Worm (Caenorhabditis elegans): Measurements from ENCODE around the gene best-12.

best-12 gene

ce11 chrV:16049177-16049576, at the start of gene best-12:
best-12 (plus strand) TSS chrV:16049477.
- no peak for TF ChIP-seq sdc-2 (tag; optimal IDR thresholded peaks at IDR 0.05)
- no peak for TF ChIP-seq fkh-6 (tag; optimal IDR thresholded peaks at IDR 0.05)
- TF ChIP-seq C38D4.7 (GFP tag; optimal IDR thresholded peaks at IDR 0.05): no peak
- TF ChIP-seq ets-4 (tag; optimal IDR thresholded peaks at IDR 0.05): no peak
- TF ChIP-seq pag-3 (tag; optimal IDR thresholded peaks at IDR 0.05; ENCODE audit: borderline replicate concordance): no peak
- no peak for TF ChIP-seq syd-9 (tag; optimal IDR thresholded peaks at IDR 0.05)
- TF ChIP-seq hlh-30 (tag; optimal IDR thresholded peaks at IDR 0.05; ENCODE audit: insufficient read depth): no peak
- no peak for TF ChIP-seq hlh-6 (tag; optimal IDR thresholded peaks at IDR 0.05)
- no peak for TF ChIP-seq pha-2 (tag; optimal IDR thresholded peaks at IDR 0.05)
- TF ChIP-seq nhr-11 (tag; optimal IDR thresholded peaks at IDR 0.05): no peak
- TF ChIP-seq pax-1 (tag; optimal IDR thresholded peaks at IDR 0.05): no peak
- no peak for TF ChIP-seq T23F11.4 (GFP tag; optimal IDR thresholded peaks at IDR 0.05)
- TF ChIP-seq C08G9.2 (tag; optimal IDR thresholded peaks at IDR 0.05): no peak
- no peak for TF ChIP-seq unc-42 (tag; optimal IDR thresholded peaks at IDR 0.05)
- no peak for TF ChIP-seq madf-2 (tag; optimal IDR thresholded peaks at IDR 0.05)
- no peak for TF ChIP-seq ref-2 (tag; optimal IDR thresholded peaks at IDR 0.05)
- TF ChIP-seq ceh-2 (tag; optimal IDR thresholded peaks at IDR 0.05): no peak
- no peak for TF ChIP-seq ceh-30 (tag; optimal IDR thresholded peaks at IDR 0.05)
- no peak for TF ChIP-seq ceh-19 (GFP tag; optimal IDR thresholded peaks at IDR 0.05)
- TF ChIP-seq lin-11 (tag; optimal IDR thresholded peaks at IDR 0.05): no peak

ce11 chrV:16000433-16000832, 48.8 kb upstream of the best-12 start, which contains the start of gene nhr-50:
nhr-50 (minus strand) TSS chrV:16000631.
- peak; percentile 15 for TF ChIP-seq hlh-30 (tag; optimal IDR thresholded peaks at IDR 0.05; ENCODE audit: insufficient read depth)
- no peak for TF ChIP-seq ceh-2 (tag; optimal IDR thresholded peaks at IDR 0.05)

DNA sequence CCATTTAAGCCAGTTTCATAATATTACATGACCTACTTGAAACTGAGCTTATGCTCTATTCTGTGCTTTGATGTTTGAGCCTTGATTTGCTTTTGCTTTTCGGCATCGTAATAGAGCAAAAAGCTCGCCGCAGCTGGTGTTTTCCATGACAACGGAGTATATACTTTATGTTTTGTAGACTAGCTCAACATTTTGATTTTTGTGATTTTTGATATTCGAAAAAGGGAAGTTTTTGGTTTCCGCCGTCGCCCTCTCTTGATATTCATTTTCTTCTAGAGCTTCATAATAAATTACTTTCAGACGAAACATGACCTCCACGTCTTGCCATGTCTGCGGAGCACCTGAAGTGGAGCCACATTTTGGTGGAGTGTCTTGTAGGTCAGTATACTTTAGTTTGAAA, 47.0 kb upstream of the best-12 start, which contains the start of gene nhr-63:
Gene nhr-63 (plus strand): TSS at position 301 of the 400 bp plus-strand sequence.
- no peak for TF ChIP-seq pqm-1 (tag; optimal IDR thresholded peaks at IDR 0.05)

DNA sequence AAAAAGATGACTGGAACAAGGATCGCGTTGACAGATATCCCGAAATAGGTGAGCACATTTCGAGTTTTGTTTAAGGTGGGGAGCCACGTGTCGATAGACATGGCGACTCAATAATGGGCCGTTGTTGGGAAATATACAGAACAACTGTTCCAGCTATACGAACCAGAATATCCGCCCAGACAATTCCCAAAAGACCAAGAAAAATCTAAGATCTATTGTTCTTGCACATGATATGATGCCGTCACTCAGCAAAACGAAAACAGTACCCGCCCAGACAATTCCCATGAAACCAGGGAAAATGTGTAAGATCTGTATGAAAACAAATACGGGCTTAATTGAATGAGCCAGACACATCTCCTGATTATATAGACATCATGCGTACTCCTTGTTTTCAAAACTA, 41.8 kb upstream of the best-12 start, which contains the start of gene str-231:
Gene str-231 (minus strand): TSS at position 101 of the 400 bp plus-strand sequence.
- TF ChIP-seq elt-2 (tag; optimal IDR thresholded peaks at IDR 0.05) (no peak), hlh-13 (GFP tag; optimal IDR thresholded peaks at IDR 0.05) (no peak), madf-2 (tag; optimal IDR thresholded peaks at IDR 0.05) (no peak), dve-1 (tag; optimal IDR thresholded peaks at IDR 0.05) (no peak), hlh-6 (tag; optimal IDR thresholded peaks at IDR 0.05) (no peak), syd-9 (tag; optimal IDR thresholded peaks at IDR 0.05) (no peak), fax-1 (tag; optimal IDR thresholded peaks at IDR 0.05) (no peak), tbx-2 (tag; optimal IDR thresholded peaks at IDR 0.05) (no peak), ceh-18 (tag; optimal IDR thresholded peaks at IDR 0.05) (no peak), unc-55 (GFP tag; optimal IDR thresholded peaks at IDR 0.05) (no peak), tbx-7 (tag; optimal IDR thresholded peaks at IDR 0.05) (no peak), hlh-30 (tag; optimal IDR thresholded peaks at IDR 0.05; ENCODE audit: insufficient read depth) (no peak)

DNA sequence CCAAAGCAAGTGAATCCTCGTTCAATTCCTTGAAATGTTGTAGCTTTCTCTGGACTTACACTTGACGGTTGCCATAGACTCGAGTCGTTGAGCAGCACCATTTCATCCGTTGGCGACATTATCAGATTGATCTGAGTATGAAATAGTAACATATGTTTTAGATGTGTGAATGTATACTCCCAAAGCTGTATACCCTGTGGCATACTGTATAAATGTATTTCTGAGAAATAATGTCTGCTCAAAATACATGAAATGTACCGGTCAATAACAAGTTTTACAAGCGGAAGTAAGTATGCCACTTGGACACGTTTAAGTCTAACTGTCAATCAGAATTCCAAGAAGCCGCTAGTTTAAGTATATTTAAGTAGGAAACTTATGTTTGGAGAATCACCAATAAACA, 39.7 kb upstream of the best-12 start, which contains the start of gene str-233:
Gene str-233 (minus strand): TSS at position 101 of the 400 bp plus-strand sequence.
- TF ChIP-seq ceh-48 (tag; optimal IDR thresholded peaks at IDR 0.05) (no peak), unc-3 (GFP tag; conservative IDR thresholded peaks at IDR 0.05) (no peak), unc-3 (tag; optimal IDR thresholded peaks at IDR 0.05) (no peak), ceh-19 (GFP tag; optimal IDR thresholded peaks at IDR 0.05) (no peak), dve-1 (tag; optimal IDR thresholded peaks at IDR 0.05) (no peak), hlh-8 (tag; optimal IDR thresholded peaks at IDR 0.05) (no peak), pat-9 (tag; optimal IDR thresholded peaks at IDR 0.05) (no peak), elt-4 (tag; optimal IDR thresholded peaks at IDR 0.05) (no peak), unc-55 (GFP tag; optimal IDR thresholded peaks at IDR 0.05) (no peak), tbx-2 (tag; optimal IDR thresholded peaks at IDR 0.05) (no peak), fkh-10 (GFP tag; optimal IDR thresholded peaks at IDR 0.05) (no peak), madf-2 (tag; optimal IDR thresholded peaks at IDR 0.05) (no peak), ztf-16 (tag; optimal IDR thresholded peaks at IDR 0.05) (no peak), gmeb-2 (tag; optimal IDR thresholded peaks at IDR 0.05) (no peak), nhr-232 (tag; optimal IDR thresholded peaks at IDR 0.05) (no peak)

All from whole organism, late embryonic.